Worm (Caenorhabditis elegans) whole organism, L4 larva: ENCODE results near the gene dop-6.

Experiments
- egl-27 ChIP-seq: sonication (generic microtip); optimal IDR thresholded peaks from 3 replicates; lab custom pipeline; 2017; ENCODE audit warnings: missing biosample characterization, missing genetic modification reagents, missing genetic modification characterization
- hif-1 ChIP-seq, 2 experiments: sonication (generic microtip); optimal IDR thresholded peaks; 2 replicates each; lab custom pipeline; 2016 to 2017; ENCODE audit warnings: missing compliant biosample characterization in 2 of 2, missing genetic modification characterization in 2 of 2, missing genetic modification reagents in 2 of 2, missing genotype in 2 of 2, mild to moderate bottlenecking in 1 of 2
- tra-1 ChIP-seq: fragments of 200-800 bp; sonication (Bioruptor generic); IDR thresholded peaks from 2 replicates; pipeline ENCODE4 v1.3.6; 2022; ENCODE audit warnings: missing genetic modification reagents, missing genetic modification characterization, missing compliant biosample characterization
- unc-130 ChIP-seq: sonication (generic microtip); optimal IDR thresholded peaks from 2 replicates; lab custom pipeline; 2016; ENCODE audit warnings: missing genetic modification reagents, missing genetic modification characterization, missing compliant biosample characterization
- zag-1 ChIP-seq: fragments of 150-350 bp; optimal IDR thresholded peaks from 2 replicates; lab custom pipeline; 2014; ENCODE audit warnings: missing biosample characterization, missing genetic modification characterization

- TF ChIP-seq zag-1 (tag; lab: Kevin White, UChicago), result no peak
- no peak for TF ChIP-seq hif-1 (tag; optimal IDR thresholded peaks at IDR 0.05; lab: Kevin White, UChicago)
- TF ChIP-seq egl-27 (tag; lab: Kevin White, UChicago), result no peak
- no peak for TF ChIP-seq tra-1
- TF ChIP-seq unc-130 (GFP tag; lab: Kevin White, UChicago), result no peak
These were observed 51.3 kb downstream of the dop-6 start, which contains the start of gene R160.14 for ce11 chrX:4371988-4372387.
